Fruit fly (Drosophila melanogaster) whole organism, embryonic: ENCODE data around the gene CG2540.
A peak's percentile ranks its signal among the peaks of the same experiment; 100 is the strongest.

ENCODE experiments used
- Abd-B ChIP-seq: fragments of 200-800 bp; sonication (Bioruptor generic); optimal IDR thresholded peaks from 2 replicates; lab custom pipeline; 2018; ENCODE audit warnings: missing biosample characterization, mild to moderate bottlenecking, missing genetic modification characterization, moderate library complexity
- CG10147 ChIP-seq: fragments of 200-800 bp; sonication (Bioruptor generic); optimal IDR thresholded peaks from 2 replicates; lab custom pipeline; 2019; ENCODE audit warnings: missing biosample characterization, mild to moderate bottlenecking, missing genetic modification characterization, moderate library complexity
- CG11560 ChIP-seq: fragments of 200-800 bp; sonication (Bioruptor generic); IDR thresholded peaks from 3 replicates; pipeline ENCODE4 v1.3.6; 2022; ENCODE audit warnings: missing biosample characterization, missing genetic modification characterization
- CG11695 ChIP-seq: fragments of 200-800 bp; sonication (Bioruptor generic); IDR thresholded peaks from 3 replicates; pipeline ENCODE4 v1.3.6; 2022; ENCODE audit warnings: missing biosample characterization, missing genetic modification characterization
- CG12071 ChIP-seq: fragments of 200-800 bp; sonication (Bioruptor generic); optimal IDR thresholded peaks from 3 replicates; lab custom pipeline; 2018; ENCODE audit warnings: missing biosample characterization, mild to moderate bottlenecking, missing genetic modification characterization
- CG1233 ChIP-seq: fragments of 200-800 bp; sonication (Bioruptor generic); optimal IDR thresholded peaks from 4 replicates; lab custom pipeline; 2018; ENCODE audit warnings: missing biosample characterization, mild to moderate bottlenecking, missing genetic modification characterization
- CG13287 ChIP-seq: fragments of 200-800 bp; sonication (Bioruptor generic); IDR thresholded peaks from 2 replicates; pipeline ENCODE4 v1.3.6; 2022; ENCODE audit warnings: missing biosample characterization, missing genetic modification characterization; ENCODE audit not compliant: partially characterized antibody
- CG14050 ChIP-seq: fragments of 200-800 bp; sonication (Bioruptor generic); IDR thresholded peaks from 3 replicates; pipeline ENCODE4 v1.3.6; 2022; ENCODE audit warnings: missing biosample characterization, missing genetic modification characterization
- CG1647 ChIP-seq: fragments of 200-800 bp; sonication (Bioruptor generic); optimal IDR thresholded peaks from 3 replicates; lab custom pipeline; 2016; ENCODE audit warnings: missing biosample characterization, missing genetic modification characterization
- CG16779 ChIP-seq: fragments of 200-800 bp; sonication (Bioruptor generic); IDR thresholded peaks from 2 replicates; pipeline ENCODE4 v1.3.6; 2022; ENCODE audit warnings: missing biosample characterization, missing genetic modification characterization
- CG17829 ChIP-seq: fragments of 200-800 bp; optimal IDR thresholded peaks from 2 replicates; lab custom pipeline; 2019; ENCODE audit warnings: missing biosample characterization, mild to moderate bottlenecking, missing genetic modification characterization, moderate library complexity
- CG18599 ChIP-seq: fragments of 200-800 bp; sonication (Bioruptor generic); optimal IDR thresholded peaks from 3 replicates; lab custom pipeline; 2017; ENCODE audit warnings: missing biosample characterization, missing genetic modification characterization, mild to moderate bottlenecking, moderate library complexity, missing genetic modification reagents
- CG4360 ChIP-seq: fragments of 200-800 bp; sonication (Bioruptor generic); IDR thresholded peaks from 2 replicates; pipeline ENCODE4 v1.3.6; 2022; ENCODE audit warnings: missing biosample characterization, missing genetic modification characterization
- CG5180 ChIP-seq: fragments of 200-800 bp; sonication (Bioruptor generic); optimal IDR thresholded peaks from 3 replicates; lab custom pipeline; 2017; ENCODE audit warnings: missing biosample characterization, missing genetic modification characterization, mild to moderate bottlenecking, moderate library complexity, missing genetic modification reagents
- CG6683 ChIP-seq: fragments of 200-800 bp; sonication (Bioruptor generic); optimal IDR thresholded peaks from 2 replicates; lab custom pipeline; 2017; ENCODE audit warnings: missing biosample characterization, mild to moderate bottlenecking, missing genetic modification characterization, missing genetic modification reagents
- CG9215 ChIP-seq: fragments of 200-800 bp; sonication (Bioruptor generic); IDR thresholded peaks from 2 replicates; pipeline ENCODE4 v1.3.6; 2022; ENCODE audit warnings: missing biosample characterization, missing genetic modification characterization
- Chrac-16 ChIP-seq: fragments of 200-800 bp; sonication (Bioruptor generic); optimal IDR thresholded peaks from 3 replicates; lab custom pipeline; 2016; ENCODE audit warnings: missing biosample characterization, missing genetic modification characterization
- Dip2 ChIP-seq: fragments of 200-800 bp; sonication (Bioruptor generic); IDR thresholded peaks from 2 replicates; pipeline ENCODE4 v1.3.6; 2022; ENCODE audit warnings: missing biosample characterization, missing genetic modification characterization
- E2f1 ChIP-seq: fragments of 200-800 bp; sonication (Bioruptor generic); IDR thresholded peaks from 2 replicates; pipeline ENCODE4 v1.3.6; 2022; ENCODE audit warnings: missing biosample characterization, missing genetic modification characterization
- Fer1 ChIP-seq: fragments of 200-800 bp; sonication (Bioruptor generic); optimal IDR thresholded peaks from 2 replicates; lab custom pipeline; 2017; ENCODE audit warnings: missing biosample characterization, mild to moderate bottlenecking, missing genetic modification characterization
- H2.0 ChIP-seq: fragments of 200-800 bp; sonication (Bioruptor generic); IDR thresholded peaks from 2 replicates; pipeline ENCODE4 v1.3.6; 2022; ENCODE audit warnings: missing biosample characterization, missing genetic modification characterization
- Lhr ChIP-seq: fragments of 200-800 bp; sonication (Bioruptor generic); optimal IDR thresholded peaks from 3 replicates; lab custom pipeline; 2017; ENCODE audit warnings: mild to moderate bottlenecking, missing biosample characterization, missing genetic modification reagents, missing genetic modification characterization
- Myb ChIP-seq: fragments of 200-800 bp; sonication (Bioruptor generic); optimal IDR thresholded peaks from 2 replicates; lab custom pipeline; 2016; ENCODE audit warnings: missing biosample characterization, missing genetic modification characterization
- Pdp1 ChIP-seq, 2 experiments: fragments of 200-800 bp; sonication (Bioruptor generic); optimal IDR thresholded peaks; 3 replicates each; lab custom pipeline; 2016; ENCODE audit warnings: missing biosample characterization in 2 of 2, missing genetic modification characterization in 2 of 2, mild to moderate bottlenecking in 1 of 2, moderate library complexity in 1 of 2
- Rfx ChIP-seq: fragments of 200-800 bp; sonication (Bioruptor generic); IDR thresholded peaks from 2 replicates; pipeline ENCODE4 v1.3.6; 2022; ENCODE audit warnings: missing biosample characterization, missing genetic modification characterization
- Ssrp ChIP-seq: fragments of 200-800 bp; sonication (Bioruptor generic); optimal IDR thresholded peaks from 2 replicates; lab custom pipeline; 2018; ENCODE audit warnings: missing biosample characterization, mild to moderate bottlenecking, missing genetic modification characterization, moderate library complexity
- Trl ChIP-seq, 3 experiments: fragments of >200 bp in 2 of 3; fragments of 200-800 bp in 1 of 3; sonication (Bioruptor generic) in 1 of 3; optimal IDR thresholded peaks; 2 replicates in 1 of 3; 3 replicates in 2 of 3; lab custom pipeline; 2016 to 2017; ENCODE audit warnings: missing biosample characterization in 1 of 3, missing genetic modification characterization in 1 of 3
- ac ChIP-seq: fragments of 200-800 bp; sonication (Bioruptor generic); optimal IDR thresholded peaks from 3 replicates; lab custom pipeline; 2017; ENCODE audit warnings: missing biosample characterization, mild to moderate bottlenecking, missing genetic modification characterization
- ara ChIP-seq: fragments of 200-800 bp; sonication (Bioruptor generic); IDR thresholded peaks from 2 replicates; pipeline ENCODE4 v1.3.6; 2022; ENCODE audit warnings: missing biosample characterization, missing genetic modification characterization
- bsh ChIP-seq, 2 experiments: fragments of 200-800 bp; sonication (Bioruptor generic); optimal IDR thresholded peaks; 2 replicates each; lab custom pipeline; 2017 to 2018; ENCODE audit warnings: mild to moderate bottlenecking in 2 of 2, missing biosample characterization in 2 of 2, missing genetic modification characterization in 2 of 2, moderate library complexity in 1 of 2
- cg ChIP-seq: fragments of 200-800 bp; sonication (Bioruptor generic); optimal IDR thresholded peaks from 3 replicates; lab custom pipeline; 2019; ENCODE audit warnings: missing biosample characterization, mild to moderate bottlenecking, missing genetic modification characterization, moderate library complexity
- dan ChIP-seq: fragments of 200-800 bp; sonication (Bioruptor generic); IDR thresholded peaks from 2 replicates; pipeline ENCODE4 v1.3.6; 2022; ENCODE audit warnings: missing biosample characterization, missing genetic modification characterization
- esg ChIP-seq: fragments of 200-800 bp; sonication (Bioruptor generic); conservative IDR thresholded peaks from 2 replicates; pipeline ENCODE4 v1.3.6; 2022; ENCODE audit warnings: missing biosample characterization, missing genetic modification characterization
- fd96Cb ChIP-seq: fragments of 200-800 bp; sonication (Bioruptor generic); optimal IDR thresholded peaks from 2 replicates; lab custom pipeline; 2018; ENCODE audit warnings: missing biosample characterization, mild to moderate bottlenecking, missing genetic modification characterization, moderate library complexity
- grau ChIP-seq: fragments of 200-800 bp; optimal IDR thresholded peaks from 3 replicates; lab custom pipeline; 2019; ENCODE audit warnings: missing biosample characterization, mild to moderate bottlenecking, missing genetic modification characterization, moderate library complexity
- gsb-n ChIP-seq: fragments of 200-800 bp; sonication (Bioruptor generic); optimal IDR thresholded peaks from 3 replicates; lab custom pipeline; 2018; ENCODE audit warnings: missing biosample characterization, mild to moderate bottlenecking, missing genetic modification characterization
- hkb ChIP-seq, 2 experiments: fragments of 200-800 bp in 1 of 2; fragments of >200 bp in 1 of 2; sonication (Bioruptor generic) in 1 of 2; IDR thresholded peaks in 1 of 2; optimal IDR thresholded peaks in 1 of 2; 2 replicates each; pipeline versions ENCODE4 v1.3.6 to Lab custom; 2017 to 2022; ENCODE audit warnings: missing biosample characterization in 1 of 2, missing genetic modification characterization in 1 of 2
- knrl ChIP-seq: fragments of 200-800 bp; sonication (Bioruptor generic); IDR thresholded peaks from 3 replicates; pipeline ENCODE4 v1.3.6; 2022; ENCODE audit warnings: missing biosample characterization, missing genetic modification characterization; ENCODE audit not compliant: partially characterized antibody
- nerfin-1 ChIP-seq: fragments of 200-800 bp; sonication (Bioruptor generic); optimal IDR thresholded peaks from 3 replicates; lab custom pipeline; 2019; ENCODE audit warnings: missing biosample characterization, mild to moderate bottlenecking, missing genetic modification characterization, moderate library complexity
- pb ChIP-seq: fragments of 200-800 bp; sonication (Bioruptor generic); optimal IDR thresholded peaks from 3 replicates; lab custom pipeline; 2016; ENCODE audit warnings: missing biosample characterization, missing genetic modification characterization
- ranshi ChIP-seq: fragments of 200-800 bp; sonication (Bioruptor generic); IDR thresholded peaks from 2 replicates; pipeline ENCODE4 v1.3.6; 2022; ENCODE audit warnings: missing biosample characterization, missing genetic modification characterization
- row ChIP-seq: fragments of 200-800 bp; sonication (Bioruptor generic); IDR thresholded peaks from 3 replicates; pipeline ENCODE4 v1.3.6; 2022; ENCODE audit warnings: missing biosample characterization, missing genetic modification characterization
- sima ChIP-seq: fragments of 200-800 bp; sonication (Bioruptor generic); optimal IDR thresholded peaks from 2 replicates; lab custom pipeline; 2016; ENCODE audit warnings: missing biosample characterization, missing genetic modification characterization
- so ChIP-seq: fragments of 200-800 bp; sonication (Bioruptor generic); IDR thresholded peaks from 3 replicates; pipeline ENCODE4 v1.3.6; 2022; ENCODE audit warnings: missing biosample characterization, missing genetic modification characterization
- tna ChIP-seq: fragments of 200-800 bp; sonication (Bioruptor generic); IDR thresholded peaks from 2 replicates; pipeline ENCODE4 v1.3.6; 2022; ENCODE audit warnings: missing biosample characterization, missing genetic modification characterization; ENCODE audit not compliant: partially characterized antibody
- ttk ChIP-seq: fragments of 200-800 bp; sonication (Bioruptor generic); IDR thresholded peaks from 2 replicates; pipeline ENCODE4 v2.1.2; 2022; ENCODE audit warnings: missing biosample characterization, missing genetic modification characterization
- z ChIP-seq: fragments of 200-800 bp; sonication (Bioruptor generic); IDR thresholded peaks from 3 replicates; pipeline ENCODE4 v1.3.6; 2022; ENCODE audit warnings: missing biosample characterization, missing genetic modification characterization
- zen2 ChIP-seq: fragments of 200-800 bp; sonication (Bioruptor generic); IDR thresholded peaks from 3 replicates; pipeline ENCODE4 v1.3.6; 2022; ENCODE audit warnings: missing biosample characterization, missing genetic modification characterization; ENCODE audit not compliant: partially characterized antibody

The CG2540 gene

dm6 chrX:12662679-12663463, 33.2 kb downstream of the CG2540 start (continued):
- TF ChIP-seq Rfx (GFP tag; lab: Robert Waterston, UW) (no peak), CG5180 (GFP tag; lab: Kevin White, UChicago) (no peak), CG4360 (no peak), H2.0 (GFP tag; lab: Robert Waterston, UW) (no peak), CG11695 (no peak), z (GFP tag; lab: Robert Waterston, UW) (no peak), CG10147 (GFP tag; lab: Kevin White, UChicago) (no peak), esg (GFP tag; lab: Robert Waterston, UW) (no peak), Ssrp (tag; lab: Kevin White, UChicago) (peak; percentile 25), CG11560 (tag; lab: Robert Waterston, UW) (no peak), CG16779 (GFP tag; lab: Robert Waterston, UW) (no peak), CG18599 (GFP tag; lab: Kevin White, UChicago) (no peak), zen2 (no peak), tna (GFP tag; lab: Robert Waterston, UW) (no peak), ac (GFP tag; lab: Kevin White, UChicago) (no peak), cg (GFP tag; lab: Kevin White, UChicago) (no peak), nerfin-1 (tag; lab: Kevin White, UChicago) (no peak), row (GFP tag; lab: Robert Waterston, UW) (peak; percentile 58), fd96Cb (tag; lab: Kevin White, UChicago) (peak; percentile 30), Myb (GFP tag; lab: Kevin White, UChicago) (no peak), ranshi (GFP tag; lab: Robert Waterston, UW) (no peak), sima (GFP tag; lab: Kevin White, UChicago) (no peak), CG6683 (GFP tag; lab: Kevin White, UChicago) (no peak), CG9215 (no peak), Trl (optimal IDR thresholded peaks at IDR 0.05; lab: Kevin White, UChicago) (peak in 1 of 2 experiments; percentile 33), Trl (GFP tag; optimal IDR thresholded peaks at IDR 0.05; lab: Kevin White, UChicago) (no peak), grau (tag; lab: Kevin White, UChicago) (peak; percentile 91), Chrac-16 (GFP tag; lab: Kevin White, UChicago) (no peak), ara (GFP tag; lab: Robert Waterston, UW) (no peak), Fer1 (GFP tag; lab: Kevin White, UChicago) (no peak), bsh (GFP tag; optimal IDR thresholded peaks at IDR 0.05; lab: Kevin White, UChicago) (peak in 1 of 2 experiments; percentile 46), pb (no peak), CG12071 (GFP tag; lab: Kevin White, UChicago) (no peak), gsb-n (tag; lab: Kevin White, UChicago) (no peak), CG17829 (tag; lab: Kevin White, UChicago) (peak; percentile 13), so (GFP tag; lab: Robert Waterston, UW) (no peak), CG1647 (GFP tag; lab: Kevin White, UChicago) (no peak), dan (GFP tag; lab: Robert Waterston, UW) (no peak), Abd-B (GFP tag; lab: Kevin White, UChicago) (no peak), CG1233 (GFP tag; lab: Kevin White, UChicago) (no peak), Lhr (GFP tag; lab: Kevin White, UChicago) (no peak), E2f1 (no peak), Dip2 (GFP tag; lab: Robert Waterston, UW) (no peak), knrl (GFP tag; lab: Robert Waterston, UW) (no peak), Pdp1 (GFP tag; optimal IDR thresholded peaks at IDR 0.05; lab: Kevin White, UChicago) (no peak), ttk (GFP tag; lab: Robert Waterston, UW) (no peak), hkb (optimal IDR thresholded peaks at IDR 0.05; lab: Kevin White, UChicago) (no peak), hkb (GFP tag; IDR thresholded peaks at IDR 0.05; lab: Robert Waterston, UW) (no peak), CG13287 (no peak), CG14050 (no peak)
